Fruit fly (Drosophila melanogaster): ENCODE data around the gene CG12986.

CG12986 gene

dm6 chrX:17852457-17852856, 33.0 kb upstream of the CG12986 start, which contains the start of gene CG32554:
Gene CG32554, minus strand, starts transcription at chrX:17852685.
- TF ChIP-seq D1 (tag; optimal IDR thresholded peaks at IDR 0.05): no peak
- no peak for TF ChIP-seq CG9948 (tag; optimal IDR thresholded peaks at IDR 0.05)
- TF ChIP-seq CG12605 (GFP tag; IDR thresholded peaks at IDR 0.05): no peak
- TF ChIP-seq Ets98B (GFP tag; IDR thresholded peaks at IDR 0.05): no peak
- no peak for TF ChIP-seq gl (tag; optimal IDR thresholded peaks at IDR 0.05)
- TF ChIP-seq CG14655 (GFP tag; optimal IDR thresholded peaks at IDR 0.05): no peak
- no peak for TF ChIP-seq rn (GFP tag; IDR thresholded peaks at IDR 0.05)
- no peak for TF ChIP-seq CG17806 (tag; optimal IDR thresholded peaks at IDR 0.05)
- TF ChIP-seq EcR (GFP tag; optimal IDR thresholded peaks at IDR 0.05): no peak
- TF ChIP-seq CG10348 (GFP tag; IDR thresholded peaks at IDR 0.05): no peak
- no peak for TF ChIP-seq fd96Ca (GFP tag; IDR thresholded peaks at IDR 0.05)
- TF ChIP-seq CG8159 (tag; optimal IDR thresholded peaks at IDR 0.05): no peak
- no peak for TF ChIP-seq CG34367 (tag; optimal IDR thresholded peaks at IDR 0.05)
- TF ChIP-seq CG4496 (GFP tag; IDR thresholded peaks at IDR 0.05): no peak

dm6 chrX:17850179-17850578, 30.7 kb upstream of the CG12986 start, which contains the start of the genes CG15814 and Spt7:
Gene CG15814, minus strand, starts transcription at chrX:17850342.
Gene Spt7, plus strand, starts transcription at chrX:17850460.
- TF ChIP-seq CG10348 (GFP tag; IDR thresholded peaks at IDR 0.05): no peak
- TF ChIP-seq Pif1A (GFP tag; optimal IDR thresholded peaks at IDR 0.05): no peak
- TF ChIP-seq Snoo (tag; optimal IDR thresholded peaks at IDR 0.05): peak; percentile 21
- TF ChIP-seq rn (GFP tag; IDR thresholded peaks at IDR 0.05): no peak
- TF ChIP-seq CG17806 (tag; optimal IDR thresholded peaks at IDR 0.05): no peak
- no peak for TF ChIP-seq CG34367 (tag; optimal IDR thresholded peaks at IDR 0.05)
- TF ChIP-seq CG12605 (GFP tag; IDR thresholded peaks at IDR 0.05): no peak
- TF ChIP-seq CG32121 (GFP tag; IDR thresholded peaks at IDR 0.05): no peak
- TF ChIP-seq EcR (GFP tag; optimal IDR thresholded peaks at IDR 0.05): peak; percentile 7
- TF ChIP-seq Ets98B (GFP tag; IDR thresholded peaks at IDR 0.05): no peak
- TF ChIP-seq D1 (tag; optimal IDR thresholded peaks at IDR 0.05): no peak
- TF ChIP-seq CG13204 (GFP tag; optimal IDR thresholded peaks at IDR 0.05): no peak
- TF ChIP-seq CG4496 (GFP tag; IDR thresholded peaks at IDR 0.05): peak; percentile 28; the same call in 1 of the 3 replicates
- TF ChIP-seq CG15710 (tag; optimal IDR thresholded peaks at IDR 0.05): no peak
- no peak for TF ChIP-seq CG8301 (tag; optimal IDR thresholded peaks at IDR 0.05)
- no peak for TF ChIP-seq CG9948 (tag; optimal IDR thresholded peaks at IDR 0.05)
- peak; percentile 20; the same call in 1 of the 3 replicates for TF ChIP-seq fd96Ca (GFP tag; IDR thresholded peaks at IDR 0.05)

dm6 chrX:17845820-17846379, 26.4 kb upstream of the CG12986 start:
- TF ChIP-seq CG34367 (tag; optimal IDR thresholded peaks at IDR 0.05): no peak
- no peak for TF ChIP-seq Snoo (tag; optimal IDR thresholded peaks at IDR 0.05)
- no peak for TF ChIP-seq CG32121 (GFP tag; IDR thresholded peaks at IDR 0.05)
- no peak for TF ChIP-seq fd96Ca (GFP tag; IDR thresholded peaks at IDR 0.05)
- no peak for TF ChIP-seq Pif1B (GFP tag; optimal IDR thresholded peaks at IDR 0.05)
- TF ChIP-seq CG12605 (GFP tag; IDR thresholded peaks at IDR 0.05): no peak
- no peak for TF ChIP-seq CG13204 (GFP tag; optimal IDR thresholded peaks at IDR 0.05)
- no peak for TF ChIP-seq EcR (GFP tag; optimal IDR thresholded peaks at IDR 0.05)
- TF ChIP-seq CG14655 (GFP tag; optimal IDR thresholded peaks at IDR 0.05): no peak

- TF ChIP-seq CG32121 (GFP tag; IDR thresholded peaks at IDR 0.05): peak; percentile 95
- no peak for TF ChIP-seq D1 (tag; optimal IDR thresholded peaks at IDR 0.05)
- TF ChIP-seq CG9948 (tag; optimal IDR thresholded peaks at IDR 0.05): peak; percentile 86
- TF ChIP-seq CG8159 (tag; optimal IDR thresholded peaks at IDR 0.05): peak; percentile 94
- TF ChIP-seq CG10348 (GFP tag; IDR thresholded peaks at IDR 0.05): peak; percentile 87
- peak; percentile 72 for TF ChIP-seq gl (tag; optimal IDR thresholded peaks at IDR 0.05)
- peak; percentile 85 for TF ChIP-seq Pif1B (GFP tag; optimal IDR thresholded peaks at IDR 0.05)
- TF ChIP-seq Ets98B (GFP tag; IDR thresholded peaks at IDR 0.05): peak; percentile 91
- peak; percentile 91 for TF ChIP-seq CG17806 (tag; optimal IDR thresholded peaks at IDR 0.05)
- peak; percentile 88 for TF ChIP-seq Snoo (tag; optimal IDR thresholded peaks at IDR 0.05)
- TF ChIP-seq CG15710 (tag; optimal IDR thresholded peaks at IDR 0.05): peak; percentile 96
- TF ChIP-seq Pif1A (GFP tag; optimal IDR thresholded peaks at IDR 0.05): no peak
- TF ChIP-seq rn (GFP tag; IDR thresholded peaks at IDR 0.05): peak; percentile 94
- TF ChIP-seq CG4496 (GFP tag; IDR thresholded peaks at IDR 0.05): peak; percentile 97
- TF ChIP-seq CG14655 (GFP tag; optimal IDR thresholded peaks at IDR 0.05): no peak
- no peak for TF ChIP-seq CG13204 (GFP tag; optimal IDR thresholded peaks at IDR 0.05)
- TF ChIP-seq CG34367 (tag; optimal IDR thresholded peaks at IDR 0.05): peak; percentile 82
- TF ChIP-seq CG8301 (tag; optimal IDR thresholded peaks at IDR 0.05): peak; percentile 90
- TF ChIP-seq fd96Ca (GFP tag; IDR thresholded peaks at IDR 0.05): peak; percentile 93
- TF ChIP-seq CG12605 (GFP tag; IDR thresholded peaks at IDR 0.05): peak; percentile 94
- TF ChIP-seq EcR (GFP tag; optimal IDR thresholded peaks at IDR 0.05): peak; percentile 40
Measured at dm6 chrX:17844623-17845022, 25.1 kb upstream of the CG12986 start, which contains the start of the genes CG8142 and Ucp4A. Gene CG8142, minus strand, starts transcription at chrX:17844704. Gene Ucp4A, plus strand, starts transcription at chrX:17844949.

dm6 chrX:17841923-17842322, 22.4 kb upstream of the CG12986 start, which contains the start of gene Taf9:
Gene Taf9, plus strand, starts transcription at chrX:17842161.
- TF ChIP-seq fd96Ca (GFP tag; IDR thresholded peaks at IDR 0.05): no peak
- peak; percentile 40; the same call in 1 of the 3 replicates for TF ChIP-seq CG4496 (GFP tag; IDR thresholded peaks at IDR 0.05)

dm6 chrX:17836420-17836932, 17.0 kb upstream of the CG12986 start:
- no peak for TF ChIP-seq CG4496 (GFP tag; IDR thresholded peaks at IDR 0.05)
- no peak for TF ChIP-seq Snoo (tag; optimal IDR thresholded peaks at IDR 0.05)
- no peak for TF ChIP-seq Ets98B (GFP tag; IDR thresholded peaks at IDR 0.05)
- TF ChIP-seq CG8159 (tag; optimal IDR thresholded peaks at IDR 0.05): peak; percentile 46
- no peak for TF ChIP-seq EcR (GFP tag; optimal IDR thresholded peaks at IDR 0.05)
- peak; percentile 42 for TF ChIP-seq CG15710 (tag; optimal IDR thresholded peaks at IDR 0.05)
- peak; percentile 36 for TF ChIP-seq CG17806 (tag; optimal IDR thresholded peaks at IDR 0.05)
- no peak for TF ChIP-seq rn (GFP tag; IDR thresholded peaks at IDR 0.05)
- TF ChIP-seq Pif1A (GFP tag; optimal IDR thresholded peaks at IDR 0.05): no peak
- no peak for TF ChIP-seq CG32121 (GFP tag; IDR thresholded peaks at IDR 0.05)
- no peak for TF ChIP-seq CG14655 (GFP tag; optimal IDR thresholded peaks at IDR 0.05)
- TF ChIP-seq fd96Ca (GFP tag; IDR thresholded peaks at IDR 0.05): no peak
- peak; percentile 0 for TF ChIP-seq gl (tag; optimal IDR thresholded peaks at IDR 0.05)
- no peak for TF ChIP-seq CG12605 (GFP tag; IDR thresholded peaks at IDR 0.05)
- peak; percentile 18 for TF ChIP-seq CG8301 (tag; optimal IDR thresholded peaks at IDR 0.05)
- peak; percentile 13 for TF ChIP-seq CG34367 (tag; optimal IDR thresholded peaks at IDR 0.05)
- TF ChIP-seq CG10348 (GFP tag; IDR thresholded peaks at IDR 0.05): no peak
- peak; percentile 16 for TF ChIP-seq CG9948 (tag; optimal IDR thresholded peaks at IDR 0.05)
- no peak for TF ChIP-seq CG13204 (GFP tag; optimal IDR thresholded peaks at IDR 0.05)
- no peak for TF ChIP-seq Pif1B (GFP tag; optimal IDR thresholded peaks at IDR 0.05)
- no peak for TF ChIP-seq D1 (tag; optimal IDR thresholded peaks at IDR 0.05)

All from whole organism, pupa.